Fruit fly (Drosophila melanogaster) whole organism, pupa: Measurements from ENCODE around the gene CG14634.

Experiments used
- CG32121 ChIP-seq: fragments of 200-800 bp; sonication (Bioruptor generic); IDR thresholded peaks from 2 replicates; pipeline ENCODE4 v1.3.6; 2022; ENCODE audit warnings: missing biosample characterization, missing genetic modification characterization
- CG34367 ChIP-seq: fragments of 200-800 bp; sonication (Bioruptor generic); optimal IDR thresholded peaks from 2 replicates; lab custom pipeline; 2018; ENCODE audit warnings: missing biosample characterization, mild to moderate bottlenecking, missing genetic modification characterization
- CG8301 ChIP-seq: fragments of 200-800 bp; sonication (Bioruptor generic); optimal IDR thresholded peaks from 2 replicates; lab custom pipeline; 2018; ENCODE audit warnings: missing biosample characterization, mild to moderate bottlenecking, missing genetic modification characterization
- EcR ChIP-seq: fragments of 200-800 bp; sonication (Bioruptor generic); optimal IDR thresholded peaks from 3 replicates; lab custom pipeline; 2019; ENCODE audit warnings: missing biosample characterization, missing genetic modification characterization, mild to moderate bottlenecking, moderate library complexity, missing genetic modification reagents

dm6 chrX:908763-909497 is 46.5 kb downstream of the CG14634 start:
- no peak for TF ChIP-seq CG32121
- TF ChIP-seq CG34367 (tag; lab: Kevin White, UChicago), result no peak
- TF ChIP-seq EcR (GFP tag; lab: Kevin White, UChicago), result peak; percentile 54
- TF ChIP-seq CG8301 (tag; lab: Kevin White, UChicago), result no peak
